Worm (Caenorhabditis elegans) whole organism, L2 larva: Measurements from ENCODE around the gene H23L24.4.

ENCODE experiments used
- C34F6.9 ChIP-seq: fragments of 150-350 bp; optimal IDR thresholded peaks from 2 replicates; lab custom pipeline; 2014; ENCODE audit warnings: missing biosample characterization, missing genetic modification characterization
- F13H6.1 ChIP-seq: sonication (generic microtip); optimal IDR thresholded peaks from 2 replicates; lab custom pipeline; 2016; ENCODE audit warnings: missing genetic modification characterization, missing compliant biosample characterization
- Y55F3AM.14 ChIP-seq: fragments of 200-800 bp; sonication (Bioruptor generic); optimal IDR thresholded peaks from 2 replicates; lab custom pipeline; 2018; ENCODE audit warnings: mild to moderate bottlenecking, missing genetic modification characterization, missing compliant biosample characterization
- ZK546.5 ChIP-seq: sonication (generic microtip); optimal IDR thresholded peaks from 2 replicates; lab custom pipeline; 2017; ENCODE audit warnings: missing biosample characterization, missing genetic modification characterization
- alr-1 ChIP-seq: fragments of 150-350 bp; optimal IDR thresholded peaks from 2 replicates; lab custom pipeline; 2014; ENCODE audit warnings: missing biosample characterization, missing genetic modification characterization
- ama-1 ChIP-seq: fragments of 150-350 bp; optimal IDR thresholded peaks from 2 replicates; lab custom pipeline; 2018; ENCODE audit warnings: inconsistent platforms
- blmp-1 ChIP-seq: sonication (generic microtip); optimal IDR thresholded peaks from 2 replicates; lab custom pipeline; 2017; ENCODE audit warnings: missing genetic modification characterization, mild to moderate bottlenecking, missing compliant biosample characterization, antibody characterized with exemption, moderate library complexity; ENCODE audit not compliant: insufficient read depth
- ceh-16 ChIP-seq: fragments of 150-350 bp; optimal IDR thresholded peaks from 2 replicates; lab custom pipeline; 2014; ENCODE audit warnings: missing biosample characterization, missing genetic modification characterization
- ceh-82 ChIP-seq: fragments of 150-350 bp; optimal IDR thresholded peaks from 2 replicates; lab custom pipeline; 2014; ENCODE audit warnings: missing biosample characterization, missing genetic modification characterization
- crh-2 ChIP-seq: sonication (generic microtip); optimal IDR thresholded peaks from 2 replicates; lab custom pipeline; 2017; ENCODE audit warnings: missing biosample characterization, missing genetic modification characterization
- dmd-4 ChIP-seq: sonication (generic microtip); optimal IDR thresholded peaks from 2 replicates; lab custom pipeline; 2017; ENCODE audit warnings: missing biosample characterization, missing genetic modification characterization
- egl-27 ChIP-seq: sonication (generic microtip); optimal IDR thresholded peaks from 3 replicates; lab custom pipeline; 2017; ENCODE audit warnings: missing biosample characterization, missing genetic modification reagents, missing genetic modification characterization
- elt-1 ChIP-seq: fragments of 150-350 bp; optimal IDR thresholded peaks from 2 replicates; lab custom pipeline; 2014; ENCODE audit warnings: missing biosample characterization, missing genetic modification characterization
- elt-3 ChIP-seq: sonication (generic microtip); optimal IDR thresholded peaks from 2 replicates; lab custom pipeline; 2017; ENCODE audit warnings: missing biosample characterization, missing genetic modification characterization
- fos-1 ChIP-seq: fragments of 150-350 bp; optimal IDR thresholded peaks from 2 replicates; lab custom pipeline; 2014; ENCODE audit warnings: missing biosample characterization, missing genetic modification characterization
- gmeb-1 ChIP-seq: fragments of 150-350 bp; optimal IDR thresholded peaks from 2 replicates; lab custom pipeline; 2014; ENCODE audit warnings: missing biosample characterization, missing genetic modification characterization
- lin-11 ChIP-seq: fragments of 150-350 bp; sonication (generic microtip); optimal IDR thresholded peaks from 2 replicates; lab custom pipeline; 2014; ENCODE audit warnings: missing biosample characterization, missing genetic modification characterization, inconsistent platforms, mixed read lengths
- lin-39 ChIP-seq: fragments of 150-350 bp; optimal IDR thresholded peaks from 2 replicates; lab custom pipeline; 2014; ENCODE audit warnings: missing biosample characterization, missing genetic modification reagents, missing genetic modification characterization
- lsy-2 ChIP-seq, 2 experiments: fragments of 150-350 bp in 1 of 2; sonication (generic microtip) in 1 of 2; optimal IDR thresholded peaks; 2 replicates each; lab custom pipeline; 2014 to 2017; ENCODE audit warnings: missing biosample characterization in 2 of 2, missing genetic modification characterization in 2 of 2
- mab-5 ChIP-seq: fragments of 150-350 bp; optimal IDR thresholded peaks from 2 replicates; lab custom pipeline; 2014; ENCODE audit warnings: missing biosample characterization, missing genetic modification characterization
- mbf-1 ChIP-seq: sonication (generic microtip); optimal IDR thresholded peaks from 2 replicates; lab custom pipeline; 2017; ENCODE audit warnings: missing biosample characterization, missing genetic modification characterization
- nhr-12 ChIP-seq: fragments of 150-350 bp; optimal IDR thresholded peaks from 2 replicates; lab custom pipeline; 2014; ENCODE audit warnings: missing biosample characterization, missing genetic modification characterization
- nhr-129 ChIP-seq: fragments of 150-350 bp; optimal IDR thresholded peaks from 2 replicates; lab custom pipeline; 2014; ENCODE audit warnings: missing biosample characterization, missing genetic modification characterization
- nhr-23 ChIP-seq: fragments of 150-350 bp; optimal IDR thresholded peaks from 2 replicates; lab custom pipeline; 2014; ENCODE audit warnings: missing biosample characterization, missing genetic modification reagents, missing genetic modification characterization
- nhr-25 ChIP-seq: fragments of 150-350 bp; sonication (generic microtip); optimal IDR thresholded peaks from 3 replicates; lab custom pipeline; 2014; ENCODE audit warnings: missing biosample characterization, missing genetic modification characterization
- nhr-6 ChIP-seq: fragments of 150-350 bp; optimal IDR thresholded peaks from 2 replicates; lab custom pipeline; 2014; ENCODE audit warnings: missing biosample characterization, missing genetic modification characterization
- nhr-77 ChIP-seq: fragments of 150-350 bp; optimal IDR thresholded peaks from 2 replicates; lab custom pipeline; 2014; ENCODE audit warnings: missing biosample characterization, missing genetic modification characterization
- peb-1 ChIP-seq: fragments of 150-350 bp; optimal IDR thresholded peaks from 2 replicates; lab custom pipeline; 2014; ENCODE audit warnings: missing biosample characterization, missing genetic modification characterization
- sem-4 ChIP-seq: fragments of 150-350 bp; optimal IDR thresholded peaks from 2 replicates; lab custom pipeline; 2014; ENCODE audit warnings: missing biosample characterization, missing genetic modification reagents, missing genetic modification characterization
- skn-1 ChIP-seq: sonication (generic microtip); optimal IDR thresholded peaks from 2 replicates; lab custom pipeline; 2017; ENCODE audit warnings: missing biosample characterization, missing genetic modification characterization
- sma-3 ChIP-seq: sonication (generic microtip); optimal IDR thresholded peaks from 2 replicates; lab custom pipeline; 2016; ENCODE audit warnings: missing genetic modification reagents, missing genetic modification characterization, missing compliant biosample characterization
- snpc-4 ChIP-seq: fragments of 150-350 bp; optimal IDR thresholded peaks from 2 replicates; lab custom pipeline; 2014; ENCODE audit warnings: missing biosample characterization, missing genetic modification characterization
- unc-39 ChIP-seq: fragments of 150-350 bp; optimal IDR thresholded peaks from 2 replicates; lab custom pipeline; 2014; ENCODE audit warnings: missing biosample characterization, missing genetic modification characterization
- unc-62 ChIP-seq: fragments of 150-350 bp; optimal IDR thresholded peaks from 2 replicates; lab custom pipeline; 2014; ENCODE audit warnings: missing biosample characterization, missing genetic modification reagents, missing genetic modification characterization
- ztf-1 ChIP-seq: fragments of 200-800 bp; sonication (Bioruptor generic); conservative IDR thresholded peaks from 2 replicates; pipeline ENCODE4 v1.3.6; 2022; ENCODE audit warnings: missing genetic modification characterization, missing compliant biosample characterization
- ztf-4 ChIP-seq: fragments of 150-350 bp; optimal IDR thresholded peaks from 2 replicates; lab custom pipeline; 2014; ENCODE audit warnings: missing biosample characterization, missing genetic modification characterization

The H23L24.4 gene

ce11 chrIV:8687605-8688191 lies 17.7 kb downstream of the H23L24.4 start, which contains the start of gene snrp-3 (continued):
- TF ChIP-seq fos-1 (tag; lab: Kevin White, UChicago), result peak; percentile 43
- no peak for TF ChIP-seq ceh-16 (tag; lab: Kevin White, UChicago)
- TF ChIP-seq ztf-4 (tag; lab: Kevin White, UChicago), result peak; percentile 30
- TF ChIP-seq sem-4 (tag; lab: Kevin White, UChicago), result peak; percentile 62
- TF ChIP-seq nhr-23 (tag; lab: Kevin White, UChicago), result no peak
- TF ChIP-seq sma-3, result peak; percentile 71
- peak; percentile 66 for TF ChIP-seq egl-27 (tag; lab: Kevin White, UChicago)
- no peak for TF ChIP-seq elt-3 (tag; lab: Kevin White, UChicago)
- no peak for TF ChIP-seq ztf-1
- TF ChIP-seq mab-5 (tag; lab: Kevin White, UChicago), result peak; percentile 73
- TF ChIP-seq nhr-12, result no peak
- TF ChIP-seq Y55F3AM.14 (GFP tag; lab: Kevin White, UChicago), result no peak
- TF ChIP-seq elt-1 (tag; lab: Kevin White, UChicago), result no peak
- peak; percentile 90 for TF ChIP-seq nhr-25
- TF ChIP-seq crh-2 (tag; lab: Kevin White, UChicago), result peak; percentile 86
- TF ChIP-seq, all 48 proteins: peak for 24

ce11 chrIV:8686966-8687365 lies 18.4 kb downstream of the H23L24.4 start:
- TF ChIP-seq lin-39 (tag; lab: Kevin White, UChicago) (no peak), nhr-77 (tag; lab: Kevin White, UChicago) (no peak), peb-1 (no peak), F13H6.1 (tag; lab: Kevin White, UChicago) (no peak), mbf-1 (tag; lab: Kevin White, UChicago) (no peak), ZK546.5 (tag; lab: Kevin White, UChicago) (no peak), ztf-1 (no peak), alr-1 (tag; lab: Kevin White, UChicago) (no peak), nhr-23 (tag; lab: Kevin White, UChicago) (no peak), mab-5 (tag; lab: Kevin White, UChicago) (no peak), blmp-1 (tag; lab: Kevin White, UChicago) (no peak), elt-1 (tag; lab: Kevin White, UChicago) (no peak), unc-62 (no peak), skn-1 (no peak), nhr-129 (no peak), sma-3 (no peak), lsy-2 (tag; optimal IDR thresholded peaks at IDR 0.05; lab: Kevin White, UChicago) (no peak), nhr-6 (tag; lab: Kevin White, UChicago) (no peak), unc-39 (tag; lab: Kevin White, UChicago) (no peak), ama-1 (lab: Kevin White, UChicago) (no peak)

- TF ChIP-seq gmeb-1, result no peak
- no peak for TF ChIP-seq ceh-82 (tag; lab: Kevin White, UChicago)
- TF ChIP-seq F13H6.1 (tag; lab: Kevin White, UChicago), result no peak
- TF ChIP-seq Y55F3AM.14 (GFP tag; lab: Kevin White, UChicago), result no peak
- no peak for TF ChIP-seq nhr-6 (tag; lab: Kevin White, UChicago)
- no peak for TF ChIP-seq dmd-4 (tag; lab: Kevin White, UChicago)
- TF ChIP-seq, all 48 proteins: peak for 0
Measured at ce11 chrIV:8686510-8686909, 18.9 kb downstream of the H23L24.4 start, which contains the start of gene pole-2. TSS of gene pole-2 (minus strand) at chrIV:8686610.

- no peak for TF ChIP-seq unc-62
- TF ChIP-seq C34F6.9, result no peak
- TF ChIP-seq sma-3, result no peak
- no peak for TF ChIP-seq sem-4 (tag; lab: Kevin White, UChicago)
- TF ChIP-seq gmeb-1, result no peak
- TF ChIP-seq ceh-16 (tag; lab: Kevin White, UChicago), result no peak
- TF ChIP-seq snpc-4, result no peak
- no peak for TF ChIP-seq lin-11 (tag; lab: Kevin White, UChicago)
- TF ChIP-seq, all 48 proteins: peak for 0
Measured at ce11 chrIV:8679225-8679624, 26.2 kb downstream of the H23L24.4 start, which contains the start of gene nlp-60. TSS of gene nlp-60 (minus strand) at chrIV:8679325.
